Worm (Caenorhabditis elegans): ENCODE data around the gene K08F9.1.

DNA sequence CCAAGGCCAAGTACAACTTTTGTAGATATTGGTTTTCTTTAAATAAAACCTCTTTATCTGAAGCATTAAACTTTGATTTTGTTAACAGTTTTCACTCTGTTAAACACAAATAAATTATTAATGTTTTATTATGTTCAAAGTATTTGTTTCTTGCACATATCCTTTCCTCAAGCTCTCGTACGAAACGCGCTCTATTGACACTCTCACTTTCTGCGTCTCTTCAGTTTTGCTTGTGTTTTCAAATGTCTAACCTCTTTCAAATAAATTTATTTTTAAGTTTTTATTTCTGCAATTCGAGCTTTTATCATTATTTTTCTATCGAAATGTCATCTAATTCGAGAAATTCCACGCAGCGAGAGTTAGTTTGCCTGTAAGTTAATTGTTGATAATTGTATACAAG lies 613 bp upstream of the K08F9.1 start, which contains the start of gene K08F9.4:
- TF ChIP-seq fkh-10 (GFP tag; optimal IDR thresholded peaks at IDR 0.05): no peak
- TF ChIP-seq hlh-15 (tag; optimal IDR thresholded peaks at IDR 0.05): no peak
- TF ChIP-seq Y22D7AL.16 (tag; optimal IDR thresholded peaks at IDR 0.05): no peak
- TF ChIP-seq ceh-9 (tag; optimal IDR thresholded peaks at IDR 0.05): no peak

All from whole organism, late embryonic.